Fruit fly (Drosophila melanogaster): ENCODE results near the gene CG17593.

DNA sequence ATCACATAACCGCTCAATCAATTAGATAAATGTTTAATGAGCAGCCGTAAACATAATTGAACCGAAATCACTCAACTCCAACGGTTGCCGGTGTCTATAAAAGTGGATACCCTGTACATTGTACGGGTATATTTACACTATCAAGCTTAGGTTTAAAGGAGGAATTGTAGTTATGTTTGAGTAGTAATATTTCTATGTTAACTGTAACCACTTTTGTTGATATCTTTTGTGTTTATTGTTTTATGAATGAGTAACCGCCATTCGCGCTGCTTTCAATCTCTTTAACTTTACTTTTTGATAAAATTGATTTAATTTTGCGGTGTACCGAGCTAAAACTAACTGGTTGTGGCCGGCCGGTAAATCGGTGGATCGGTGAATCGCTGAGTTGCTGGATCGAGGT, 32.6 kb upstream of the CG17593 start:
- no peak for TF ChIP-seq Hr78 (GFP tag; optimal IDR thresholded peaks at IDR 0.05)
- no peak for TF ChIP-seq Abd-B (GFP tag; optimal IDR thresholded peaks at IDR 0.05)
